Worm (Caenorhabditis elegans) whole organism, L4 larva: ENCODE results near the gene mrpl-1.

Experiments used
- F37D6.2 ChIP-seq: sonication (generic microtip); optimal IDR thresholded peaks from 2 replicates; lab custom pipeline; 2016; ENCODE audit warnings: mild to moderate bottlenecking, missing genetic modification characterization, missing compliant biosample characterization
- R02D3.7 ChIP-seq: fragments of 150-350 bp; sonication (generic microtip); optimal IDR thresholded peaks from 3 replicates; lab custom pipeline; 2014; ENCODE audit warnings: missing biosample characterization, missing genetic modification characterization
- T20F7.1 ChIP-seq: fragments of 200-800 bp; sonication (Bioruptor generic); optimal IDR thresholded peaks from 2 replicates; lab custom pipeline; 2018; ENCODE audit warnings: mild to moderate bottlenecking, missing genetic modification characterization, missing compliant biosample characterization
- T26A8.4 ChIP-seq: fragments of 200-800 bp; sonication (Bioruptor generic); IDR thresholded peaks from 2 replicates; pipeline ENCODE4 v1.3.6; 2022; ENCODE audit warnings: missing genetic modification characterization, missing compliant biosample characterization
- Y75B8A.6 ChIP-seq: fragments of 200-800 bp; sonication (Bioruptor generic); IDR thresholded peaks from 2 replicates; pipeline ENCODE4 v1.3.6; 2022; ENCODE audit warnings: missing genetic modification reagents, missing genetic modification characterization, missing compliant biosample characterization
- aha-1 ChIP-seq: fragments of 150-350 bp; peaks from one replicate; lab custom pipeline; 2014; ENCODE audit warnings: missing biosample characterization, missing genetic modification characterization
- arid-1 ChIP-seq: fragments of 200-800 bp; sonication (Bioruptor generic); conservative IDR thresholded peaks from 2 replicates; pipeline ENCODE4 v1.3.6; 2022; ENCODE audit warnings: missing genetic modification reagents, missing genetic modification characterization, missing compliant biosample characterization
- ceh-20 ChIP-seq: fragments of 200-800 bp; sonication (Bioruptor generic); IDR thresholded peaks from 2 replicates; pipeline ENCODE4 v1.3.6; 2022; ENCODE audit warnings: missing genetic modification reagents, missing genetic modification characterization, missing compliant biosample characterization
- ceh-82 ChIP-seq: sonication (generic microtip); optimal IDR thresholded peaks from 2 replicates; lab custom pipeline; 2017; ENCODE audit warnings: missing biosample characterization, missing genetic modification characterization
- cey-2 ChIP-seq: sonication (generic microtip); optimal IDR thresholded peaks from 3 replicates; lab custom pipeline; 2017; ENCODE audit warnings: missing genetic modification characterization, mild to moderate bottlenecking, missing compliant biosample characterization, antibody characterized with exemption, borderline replicate concordance; ENCODE audit not compliant: insufficient read depth
- ctbp-1 ChIP-seq: fragments of 200-800 bp; sonication (Bioruptor generic); IDR thresholded peaks from 2 replicates; pipeline ENCODE4 v1.3.6; 2022; ENCODE audit warnings: missing genetic modification reagents, missing genetic modification characterization, missing compliant biosample characterization
- daf-16 ChIP-seq, 3 experiments: sonication (generic microtip); optimal IDR thresholded peaks; 2 replicates each; lab custom pipeline; 2016 to 2017; ENCODE audit warnings: missing genetic modification characterization in 3 of 3, missing genetic modification reagents in 3 of 3, mild to moderate bottlenecking in 2 of 3, missing compliant biosample characterization in 2 of 3, missing biosample characterization in 1 of 3, moderate library complexity in 1 of 3
- daf-19 ChIP-seq: fragments of 200-800 bp; sonication (Bioruptor generic); conservative IDR thresholded peaks from 2 replicates; pipeline ENCODE4 v1.3.6; 2022; ENCODE audit warnings: missing genetic modification characterization, missing compliant biosample characterization
- daf-8 ChIP-seq: fragments of 200-800 bp; sonication (Bioruptor generic); IDR thresholded peaks from 2 replicates; pipeline ENCODE4 v1.3.6; 2022; ENCODE audit warnings: missing genetic modification characterization, missing compliant biosample characterization
- dmd-8 ChIP-seq: fragments of 200-800 bp; sonication (Bioruptor generic); IDR thresholded peaks from 2 replicates; pipeline ENCODE4 v1.3.6; 2022; ENCODE audit warnings: missing genetic modification characterization, missing compliant biosample characterization
- dve-1 ChIP-seq: sonication (generic microtip); optimal IDR thresholded peaks from 2 replicates; lab custom pipeline; 2017; ENCODE audit warnings: antibody characterized with exemption, mild to moderate bottlenecking, missing genetic modification characterization, missing compliant biosample characterization; ENCODE audit not compliant: insufficient read depth
- fkh-10 ChIP-seq: fragments of 150-350 bp; optimal IDR thresholded peaks from 2 replicates; lab custom pipeline; 2014; ENCODE audit warnings: missing biosample characterization, missing genetic modification reagents, missing genetic modification characterization
- gei-8 ChIP-seq: fragments of 200-800 bp; sonication (Bioruptor generic); optimal IDR thresholded peaks from 2 replicates; lab custom pipeline; 2018; ENCODE audit warnings: mild to moderate bottlenecking, missing genetic modification characterization, missing compliant biosample characterization
- hif-1 ChIP-seq, 2 experiments: sonication (generic microtip); optimal IDR thresholded peaks; 2 replicates each; lab custom pipeline; 2016 to 2017; ENCODE audit warnings: missing compliant biosample characterization in 2 of 2, missing genetic modification characterization in 2 of 2, missing genetic modification reagents in 2 of 2, missing genotype in 2 of 2, mild to moderate bottlenecking in 1 of 2
- hlh-11 ChIP-seq: fragments of 200-800 bp; sonication (Bioruptor generic); optimal IDR thresholded peaks from 2 replicates; lab custom pipeline; 2018; ENCODE audit warnings: mild to moderate bottlenecking, missing genetic modification characterization, missing compliant biosample characterization
- hlh-30 ChIP-seq: sonication (generic microtip); optimal IDR thresholded peaks from 2 replicates; lab custom pipeline; 2017; ENCODE audit warnings: antibody characterized with exemption, mild to moderate bottlenecking, missing genetic modification characterization, missing compliant biosample characterization; ENCODE audit not compliant: insufficient read depth
- hmg-1.1 ChIP-seq: fragments of 200-800 bp; sonication (Bioruptor generic); IDR thresholded peaks from 2 replicates; pipeline ENCODE4 v1.3.6; 2022; ENCODE audit warnings: missing genetic modification reagents, missing genetic modification characterization, missing compliant biosample characterization
- lin-13 ChIP-seq: fragments of 150-350 bp; optimal IDR thresholded peaks from 2 replicates; lab custom pipeline; 2014; ENCODE audit warnings: missing biosample characterization, missing genetic modification reagents, missing genetic modification characterization
- lin-29 ChIP-seq: fragments of 200-800 bp; sonication (Bioruptor generic); IDR thresholded peaks from 2 replicates; pipeline ENCODE4 v1.3.6; 2022; ENCODE audit warnings: missing genetic modification reagents, missing genetic modification characterization, missing compliant biosample characterization
- madf-9 ChIP-seq: fragments of 200-800 bp; sonication (Bioruptor generic); conservative IDR thresholded peaks from 2 replicates; pipeline ENCODE4 v1.3.6; 2022; ENCODE audit warnings: missing genetic modification reagents, missing genetic modification characterization, missing compliant biosample characterization
- mdl-1 ChIP-seq, 2 experiments: fragments of 150-350 bp in 1 of 2; sonication (generic microtip) in 1 of 2; optimal IDR thresholded peaks; 2 replicates each; lab custom pipeline; 2014 to 2017; ENCODE audit warnings: missing biosample characterization in 2 of 2, missing genetic modification characterization in 2 of 2
- mep-1 ChIP-seq: fragments of 150-350 bp; sonication (generic microtip); optimal IDR thresholded peaks from 3 replicates; lab custom pipeline; 2014; ENCODE audit warnings: missing biosample characterization, missing genetic modification characterization
- mes-2 ChIP-seq: sonication (generic microtip); optimal IDR thresholded peaks from 2 replicates; lab custom pipeline; 2016; ENCODE audit warnings: missing genotype, mild to moderate bottlenecking, missing genetic modification characterization, missing compliant biosample characterization; ENCODE audit not compliant: poor library complexity, severe bottlenecking
- mxl-3 ChIP-seq: fragments of 200-800 bp; sonication (Bioruptor generic); optimal IDR thresholded peaks from 2 replicates; lab custom pipeline; 2018; ENCODE audit warnings: mild to moderate bottlenecking, missing genetic modification characterization, missing compliant biosample characterization
- nhr-10 ChIP-seq: fragments of 150-350 bp; optimal IDR thresholded peaks from 2 replicates; lab custom pipeline; 2014; ENCODE audit warnings: missing biosample characterization, missing genetic modification characterization
- nhr-102 ChIP-seq: sonication (generic microtip); optimal IDR thresholded peaks from 2 replicates; lab custom pipeline; 2016; ENCODE audit warnings: mild to moderate bottlenecking, missing genetic modification characterization, moderate library complexity, missing compliant biosample characterization
- nhr-11 ChIP-seq: fragments of 150-350 bp; optimal IDR thresholded peaks from 2 replicates; lab custom pipeline; 2014; ENCODE audit warnings: missing biosample characterization, missing genetic modification characterization
- nhr-237 ChIP-seq: sonication (generic microtip); optimal IDR thresholded peaks from 2 replicates; lab custom pipeline; 2017; ENCODE audit warnings: missing biosample characterization, missing genetic modification characterization
- nhr-25 ChIP-seq: sonication (generic microtip); optimal IDR thresholded peaks from 2 replicates; lab custom pipeline; 2017; ENCODE audit warnings: missing genetic modification characterization, mild to moderate bottlenecking, missing compliant biosample characterization, antibody characterized with exemption, moderate library complexity, borderline replicate concordance; ENCODE audit not compliant: insufficient read depth
- nhr-28 ChIP-seq: fragments of 150-350 bp; optimal IDR thresholded peaks from 2 replicates; lab custom pipeline; 2014; ENCODE audit warnings: missing biosample characterization, missing genetic modification characterization
- nhr-41 ChIP-seq: fragments of 200-800 bp; sonication (Bioruptor generic); IDR thresholded peaks from 2 replicates; pipeline ENCODE4 v1.3.6; 2022; ENCODE audit warnings: missing genetic modification reagents, missing genetic modification characterization, missing compliant biosample characterization
- nhr-42 ChIP-seq: fragments of 200-800 bp; sonication (Bioruptor generic); IDR thresholded peaks from 2 replicates; pipeline ENCODE4 v1.3.6; 2022; ENCODE audit warnings: missing genetic modification characterization, missing compliant biosample characterization
- nhr-48 ChIP-seq: sonication (generic microtip); optimal IDR thresholded peaks from 2 replicates; lab custom pipeline; 2016; ENCODE audit warnings: mild to moderate bottlenecking, missing genetic modification characterization, missing compliant biosample characterization
- nhr-6 ChIP-seq: fragments of 150-350 bp; optimal IDR thresholded peaks from 2 replicates; lab custom pipeline; 2014; ENCODE audit warnings: missing biosample characterization, missing genetic modification characterization
- pha-4 ChIP-seq, 2 experiments: fragments of 150-350 bp in 1 of 2; fragments of 200-800 bp in 1 of 2; sonication (Bioruptor generic) in 1 of 2; IDR thresholded peaks in 1 of 2; optimal IDR thresholded peaks in 1 of 2; 2 replicates each; pipeline versions ENCODE4 v1.3.6 to Lab custom; 2014 to 2022; ENCODE audit warnings: missing genetic modification characterization in 2 of 2, missing genetic modification reagents in 2 of 2, missing biosample characterization in 1 of 2, missing compliant biosample characterization in 1 of 2
- rbr-2 ChIP-seq: sonication (generic microtip); optimal IDR thresholded peaks from 2 replicates; lab custom pipeline; 2016; ENCODE audit warnings: missing genotype, missing genetic modification characterization, missing compliant biosample characterization
- skn-1 ChIP-seq: fragments of 150-350 bp; optimal IDR thresholded peaks from 2 replicates; lab custom pipeline; 2014; ENCODE audit warnings: missing biosample characterization, missing genetic modification characterization
- snpc-1.2 ChIP-seq: fragments of 200-800 bp; sonication (Bioruptor generic); IDR thresholded peaks from 2 replicates; pipeline ENCODE4 v1.3.6; 2022; ENCODE audit warnings: missing genetic modification reagents, missing genetic modification characterization, missing compliant biosample characterization
- spr-1 ChIP-seq: sonication (generic microtip); optimal IDR thresholded peaks from 2 replicates; lab custom pipeline; 2016; ENCODE audit warnings: mild to moderate bottlenecking, missing genetic modification characterization, missing compliant biosample characterization
- spr-3 ChIP-seq: fragments of 200-800 bp; sonication (Bioruptor generic); optimal IDR thresholded peaks from 2 replicates; lab custom pipeline; 2018; ENCODE audit warnings: mild to moderate bottlenecking, missing genetic modification characterization, missing compliant biosample characterization
- tag-97 ChIP-seq: fragments of 200-800 bp; sonication (Bioruptor generic); IDR thresholded peaks from 2 replicates; pipeline ENCODE4 v1.3.6; 2022; ENCODE audit warnings: missing genetic modification characterization, missing compliant biosample characterization
- unc-130 ChIP-seq: sonication (generic microtip); optimal IDR thresholded peaks from 2 replicates; lab custom pipeline; 2016; ENCODE audit warnings: missing genetic modification reagents, missing genetic modification characterization, missing compliant biosample characterization
- unc-62 ChIP-seq, 3 experiments: fragments of 150-350 bp in 1 of 3; sonication (generic microtip); optimal IDR thresholded peaks in 2 of 3; peaks in 1 of 3; 1 replicate in 1 of 3; 2 replicates in 2 of 3; lab custom pipeline; 2014 to 2017; ENCODE audit warnings: missing biosample characterization in 3 of 3, missing genetic modification characterization in 3 of 3, missing genetic modification reagents in 3 of 3, missing genotype in 1 of 3
- zfp-2 ChIP-seq: sonication (generic microtip); optimal IDR thresholded peaks from 2 replicates; lab custom pipeline; 2016; ENCODE audit warnings: mild to moderate bottlenecking, missing genetic modification characterization, missing compliant biosample characterization

Gene mrpl-1

DNA sequence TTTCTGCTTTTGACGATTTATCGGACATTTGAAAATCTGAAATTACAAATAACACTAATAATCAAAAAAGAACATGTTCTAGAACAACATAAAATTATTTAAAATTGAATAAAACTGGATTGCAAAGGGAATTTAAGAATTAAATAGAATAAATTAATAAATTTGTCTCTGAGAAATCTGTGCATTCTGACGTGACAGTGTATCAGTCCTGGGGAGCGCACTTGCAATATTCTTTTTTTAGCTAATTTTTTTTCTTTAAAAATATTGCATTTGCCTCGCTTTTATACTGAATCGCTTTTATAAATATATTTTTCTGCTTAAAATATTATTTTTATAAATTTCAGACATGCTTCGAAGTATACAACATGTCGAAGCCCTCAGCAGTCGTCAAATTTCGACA, at the start of gene mrpl-1, which contains the start of the genes emc-6 and mrps-24:
Gene mrpl-1 (minus strand): TSS at position 1 of the 400 bp plus-strand sequence.
Gene emc-6 (minus strand): TSS at position 36 of the 400 bp plus-strand sequence.
Gene mrps-24 (plus strand): TSS at position 345 of the 400 bp plus-strand sequence.
- no peak for TF ChIP-seq mxl-3 (GFP tag; lab: Kevin White, UChicago)
- TF ChIP-seq mep-1 (tag; lab: Kevin White, UChicago) = peak; percentile 69
- TF ChIP-seq pha-4 (GFP tag; IDR thresholded peaks at IDR 0.05; lab: Robert Waterston, UW) = no peak
- TF ChIP-seq pha-4 (tag; optimal IDR thresholded peaks at IDR 0.05; lab: Kevin White, UChicago) = peak; percentile 53
- peak; percentile 24 for TF ChIP-seq hlh-30 (tag; lab: Kevin White, UChicago)
- peak; percentile 37 for TF ChIP-seq nhr-102 (tag; lab: Kevin White, UChicago)
- TF ChIP-seq arid-1 (GFP tag; lab: Robert Waterston, UW) = no peak
- TF ChIP-seq daf-16 (GFP tag; optimal IDR thresholded peaks at IDR 0.05; lab: Kevin White, UChicago) = no peak
- peak; percentile 34 for TF ChIP-seq daf-16 (tag; optimal IDR thresholded peaks at IDR 0.05; lab: Kevin White, UChicago)
- no peak for TF ChIP-seq hmg-1.1 (GFP tag; lab: Robert Waterston, UW)
- no peak for TF ChIP-seq daf-8 (GFP tag; lab: Robert Waterston, UW)
- TF ChIP-seq daf-19 = no peak
- TF ChIP-seq T20F7.1 (GFP tag; lab: Kevin White, UChicago) = peak; percentile 78
- no peak for TF ChIP-seq nhr-42 (GFP tag; lab: Robert Waterston, UW)
- TF ChIP-seq snpc-1.2 (GFP tag; lab: Robert Waterston, UW) = 0 out of 2 replicates have a peak, but pooled peaks have one; percentile 25
- TF ChIP-seq nhr-10 (tag; lab: Kevin White, UChicago) = no peak
- TF ChIP-seq spr-1 = no peak
- TF ChIP-seq madf-9 = no peak
- peak; percentile 10 for TF ChIP-seq unc-130
- TF ChIP-seq zfp-2 (tag; lab: Kevin White, UChicago) = no peak
- TF ChIP-seq cey-2 = no peak
- TF ChIP-seq spr-3 (GFP tag; lab: Kevin White, UChicago) = no peak
- TF ChIP-seq lin-29 = no peak
- TF ChIP-seq nhr-41 = no peak
- no peak for TF ChIP-seq nhr-6 (tag; lab: Kevin White, UChicago)
- TF ChIP-seq skn-1 (tag; lab: Kevin White, UChicago) = no peak
- no peak for TF ChIP-seq lin-13 (GFP tag; lab: Kevin White, UChicago)
- no peak for TF ChIP-seq ceh-20 (GFP tag; lab: Robert Waterston, UW)
- TF ChIP-seq nhr-237 (tag; lab: Kevin White, UChicago) = no peak
- no peak for TF ChIP-seq T26A8.4
- TF ChIP-seq rbr-2 = peak; percentile 38
- TF ChIP-seq nhr-28 (tag; lab: Kevin White, UChicago) = peak; percentile 24
- TF ChIP-seq fkh-10 (GFP tag; lab: Kevin White, UChicago) = no peak
- no peak for TF ChIP-seq nhr-11
- peak; percentile 44 for TF ChIP-seq dve-1 (tag; lab: Kevin White, UChicago)
- TF ChIP-seq dmd-8 (GFP tag; lab: Robert Waterston, UW) = no peak
- TF ChIP-seq unc-62 (GFP tag; optimal IDR thresholded peaks at IDR 0.05 in 1 of 2; lab: Kevin White, UChicago) = no peak
- TF ChIP-seq unc-62 (tag; optimal IDR thresholded peaks at IDR 0.05; lab: Kevin White, UChicago) = no peak
- TF ChIP-seq nhr-48 (tag; lab: Kevin White, UChicago) = peak; percentile 23
- TF ChIP-seq mdl-1 (tag; optimal IDR thresholded peaks at IDR 0.05; lab: Kevin White, UChicago) = no peak
- no peak for TF ChIP-seq R02D3.7 (tag; lab: Kevin White, UChicago)
- no peak for TF ChIP-seq ctbp-1
- TF ChIP-seq mes-2 (tag; lab: Kevin White, UChicago) = peak; percentile 84
- TF ChIP-seq aha-1 = no peak
- TF ChIP-seq F37D6.2 (tag; lab: Kevin White, UChicago) = no peak
- no peak for TF ChIP-seq hlh-11 (tag; lab: Kevin White, UChicago)
- no peak for TF ChIP-seq tag-97 (GFP tag; lab: Robert Waterston, UW)
- TF ChIP-seq gei-8 (GFP tag; lab: Kevin White, UChicago) = no peak
- TF ChIP-seq nhr-25 (tag; lab: Kevin White, UChicago) = no peak
- no peak for TF ChIP-seq hif-1 (tag; optimal IDR thresholded peaks at IDR 0.05; lab: Kevin White, UChicago)
- TF ChIP-seq ceh-82 (tag; lab: Kevin White, UChicago) = no peak
- TF ChIP-seq Y75B8A.6 = no peak
